Fruit fly (Drosophila melanogaster): ENCODE results near the gene CG33644.

CG33644 gene

DNA sequence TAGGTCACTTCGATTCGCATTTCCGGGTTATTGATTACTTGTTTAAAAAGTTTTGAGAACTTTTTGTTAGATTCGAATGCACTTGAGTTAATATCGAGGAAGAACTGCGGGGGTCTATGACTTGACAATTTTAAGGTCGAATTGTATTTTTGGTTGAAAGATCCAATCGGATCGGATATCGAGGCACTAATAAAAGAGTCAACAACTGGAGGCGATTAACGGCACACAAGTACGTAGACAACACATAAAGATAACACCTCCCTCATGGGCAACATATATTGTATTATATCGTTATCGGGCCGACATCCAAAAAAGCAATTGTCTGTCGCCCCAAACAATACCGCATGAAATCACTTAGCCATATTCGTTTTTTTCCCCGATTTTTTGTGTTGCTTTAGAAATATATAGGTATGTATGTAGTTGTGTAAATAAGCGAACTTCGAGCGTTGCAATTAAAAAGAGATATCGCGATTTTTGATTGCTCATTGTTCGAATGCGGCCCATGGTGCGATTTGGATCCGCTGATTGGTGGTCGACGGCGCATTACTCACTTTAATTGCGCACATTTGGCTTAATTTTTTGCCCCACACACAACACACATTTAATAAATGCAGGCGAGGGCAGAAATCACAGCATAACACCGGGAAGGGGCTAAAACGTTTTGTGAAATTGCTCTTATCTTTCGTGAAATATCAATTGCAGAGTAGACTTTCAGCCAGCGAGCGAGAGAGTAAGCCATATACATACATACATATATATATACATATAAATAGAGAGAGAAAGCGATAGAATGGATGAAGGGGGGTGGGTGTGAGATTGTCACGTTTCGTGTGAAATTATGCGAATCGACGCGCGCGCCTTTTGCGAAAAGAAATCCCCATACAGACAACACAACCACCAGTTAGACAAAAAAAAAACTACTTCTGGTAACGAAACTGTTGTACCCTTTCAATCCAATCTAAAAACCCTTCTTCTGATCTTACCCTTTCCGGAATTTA is 20.7 kb upstream of the CG33644 start:
- TF ChIP-seq foxo (GFP tag; optimal IDR thresholded peaks at IDR 0.05) (no peak), CG32264 (GFP tag; optimal IDR thresholded peaks at IDR 0.05) (peak; percentile 8), fru (GFP tag; optimal IDR thresholded peaks at IDR 0.05) (peak; percentile 7), br (GFP tag; optimal IDR thresholded peaks at IDR 0.05) (peak; percentile 27), ey (GFP tag; optimal IDR thresholded peaks at IDR 0.05) (no peak), brk (GFP tag; optimal IDR thresholded peaks at IDR 0.05) (no peak), dsf (GFP tag; optimal IDR thresholded peaks at IDR 0.05; ENCODE audit: borderline replicate concordance) (no peak), h (GFP tag; optimal IDR thresholded peaks at IDR 0.05) (peak; percentile 53), woc (GFP tag; optimal IDR thresholded peaks at IDR 0.05) (peak; percentile 32), Abd-B (GFP tag; optimal IDR thresholded peaks at IDR 0.05) (no peak), Rel (GFP tag; optimal IDR thresholded peaks at IDR 0.05) (no peak), Rel (tag; optimal IDR thresholded peaks at IDR 0.05) (peak; percentile 89), Hr78 (GFP tag; optimal IDR thresholded peaks at IDR 0.05) (no peak), jim (GFP tag; optimal IDR thresholded peaks at IDR 0.05) (no peak)

DNA sequence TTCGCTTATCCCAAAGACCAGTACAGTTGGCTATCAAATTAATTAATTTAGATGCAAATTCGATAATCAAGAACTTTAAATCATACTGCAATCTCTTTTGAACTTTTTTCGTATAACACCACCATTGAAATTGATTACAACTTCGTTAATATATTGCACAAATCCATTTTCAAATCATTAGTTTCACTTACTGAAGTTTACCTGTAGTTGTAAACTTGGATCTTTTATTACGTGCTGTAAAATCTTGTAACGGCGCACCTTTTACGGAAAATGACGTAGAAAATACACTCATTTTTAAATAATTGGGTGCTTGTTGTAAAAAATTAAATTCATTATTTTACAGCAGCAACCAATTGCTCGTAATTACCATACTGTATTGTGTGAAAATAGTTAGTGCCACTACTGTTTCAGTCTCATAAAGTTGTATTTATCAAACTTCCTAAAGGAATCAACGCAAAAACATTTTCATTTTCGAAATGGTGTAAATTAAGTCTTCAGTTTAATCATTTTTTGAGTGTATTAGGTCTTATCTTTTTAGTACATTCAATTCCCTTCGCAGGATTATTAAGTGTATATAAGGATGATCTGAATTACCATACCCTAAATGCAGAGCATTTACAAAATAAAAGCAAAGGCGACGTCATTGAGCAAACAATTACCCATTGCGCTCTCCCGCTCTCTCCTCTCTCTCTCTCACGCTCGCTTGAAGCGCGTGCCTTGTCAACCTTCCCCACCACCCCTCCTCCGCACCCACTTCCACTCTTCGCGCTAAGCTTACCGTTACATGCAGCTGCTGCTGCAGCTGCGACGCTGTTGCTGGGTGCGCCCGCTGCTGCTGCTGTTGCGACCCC is 19.5 kb upstream of the CG33644 start:
- TF ChIP-seq Abd-B (GFP tag; optimal IDR thresholded peaks at IDR 0.05) (no peak), ey (GFP tag; optimal IDR thresholded peaks at IDR 0.05) (peak; percentile 6), HLH106 (tag; optimal IDR thresholded peaks at IDR 0.05) (no peak), Jra (GFP tag; optimal IDR thresholded peaks at IDR 0.05) (no peak), OdsH (GFP tag; optimal IDR thresholded peaks at IDR 0.05) (peak; percentile 31), sage (GFP tag; optimal IDR thresholded peaks at IDR 0.05) (no peak), CG32264 (GFP tag; optimal IDR thresholded peaks at IDR 0.05) (no peak), Hr78 (GFP tag; optimal IDR thresholded peaks at IDR 0.05) (no peak), CG9705 (GFP tag; optimal IDR thresholded peaks at IDR 0.05) (no peak), Rel (GFP tag; optimal IDR thresholded peaks at IDR 0.05) (no peak), Rel (tag; optimal IDR thresholded peaks at IDR 0.05) (peak; percentile 16), Vsx2 (GFP tag; optimal IDR thresholded peaks at IDR 0.05; ENCODE audit: partially characterized antibody) (peak; percentile 59), Dfd (GFP tag; optimal IDR thresholded peaks at IDR 0.05) (no peak), usp (GFP tag; optimal IDR thresholded peaks at IDR 0.05) (no peak), Sp1 (GFP tag; optimal IDR thresholded peaks at IDR 0.05) (no peak), h (GFP tag; optimal IDR thresholded peaks at IDR 0.05) (peak; percentile 90), fru (GFP tag; optimal IDR thresholded peaks at IDR 0.05) (peak; percentile 13), dmrt93B (GFP tag; optimal IDR thresholded peaks at IDR 0.05) (no peak), jim (GFP tag; optimal IDR thresholded peaks at IDR 0.05) (no peak), N (GFP tag; optimal IDR thresholded peaks at IDR 0.05) (no peak), Hr83 (GFP tag; optimal IDR thresholded peaks at IDR 0.05; ENCODE audit: poor library complexity, severe bottlenecking) (peak; percentile 26), pan (optimal IDR thresholded peaks at IDR 0.05) (no peak), GATAd (GFP tag; optimal IDR thresholded peaks at IDR 0.05) (no peak), dl (GFP tag; optimal IDR thresholded peaks at IDR 0.05; ENCODE audit: insufficient read depth in 1 of 2, partially characterized antibody in 2 of 2) (peak; percentile 87 to 94), woc (GFP tag; optimal IDR thresholded peaks at IDR 0.05) (no peak), brk (GFP tag; optimal IDR thresholded peaks at IDR 0.05) (no peak), tai (GFP tag; optimal IDR thresholded peaks at IDR 0.05) (no peak), dsf (GFP tag; optimal IDR thresholded peaks at IDR 0.05; ENCODE audit: borderline replicate concordance) (no peak), CrebA (GFP tag; optimal IDR thresholded peaks at IDR 0.05; ENCODE audit: borderline replicate concordance) (no peak), rgr (GFP tag; optimal IDR thresholded peaks at IDR 0.05) (peak; percentile 7), foxo (GFP tag; optimal IDR thresholded peaks at IDR 0.05) (peak in 1 of 2 experiments; percentile 7), Hnf4 (GFP tag; optimal IDR thresholded peaks at IDR 0.05) (no peak), Dif (GFP tag; optimal IDR thresholded peaks at IDR 0.05; ENCODE audit: partially characterized antibody) (peak; percentile 92), br (GFP tag; optimal IDR thresholded peaks at IDR 0.05) (no peak), sv (GFP tag; optimal IDR thresholded peaks at IDR 0.05) (no peak), psq (GFP tag; optimal IDR thresholded peaks at IDR 0.05) (no peak)

Measured in whole organism, wandering third instar larva.